Worm (Caenorhabditis elegans) whole organism, L2 larva: ENCODE data around the gene F10G7.10.
A peak's percentile ranks its signal among the peaks of the same experiment; 100 is the strongest.
"Not testable (repeated sequence)": the region's sequence is repeated elsewhere in the genome, so short reads cannot be mapped to it uniquely, and the experiment has no call there.

Experiments used
- ceh-82 ChIP-seq: fragments of 150-350 bp; optimal IDR thresholded peaks from 2 replicates; lab custom pipeline; 2014; ENCODE audit warnings: missing biosample characterization, missing genetic modification characterization
- elt-1 ChIP-seq: fragments of 150-350 bp; optimal IDR thresholded peaks from 2 replicates; lab custom pipeline; 2014; ENCODE audit warnings: missing biosample characterization, missing genetic modification characterization
- elt-3 ChIP-seq: sonication (generic microtip); optimal IDR thresholded peaks from 2 replicates; lab custom pipeline; 2017; ENCODE audit warnings: missing biosample characterization, missing genetic modification characterization
- lin-13 ChIP-seq: fragments of 150-350 bp; optimal IDR thresholded peaks from 2 replicates; lab custom pipeline; 2014; ENCODE audit warnings: missing biosample characterization, missing genetic modification reagents, missing genetic modification characterization
- nhr-12 ChIP-seq: fragments of 150-350 bp; optimal IDR thresholded peaks from 2 replicates; lab custom pipeline; 2014; ENCODE audit warnings: missing biosample characterization, missing genetic modification characterization
- nhr-25 ChIP-seq: fragments of 150-350 bp; sonication (generic microtip); optimal IDR thresholded peaks from 3 replicates; lab custom pipeline; 2014; ENCODE audit warnings: missing biosample characterization, missing genetic modification characterization
- nhr-77 ChIP-seq: fragments of 150-350 bp; optimal IDR thresholded peaks from 2 replicates; lab custom pipeline; 2014; ENCODE audit warnings: missing biosample characterization, missing genetic modification characterization
- sma-3 ChIP-seq: sonication (generic microtip); optimal IDR thresholded peaks from 2 replicates; lab custom pipeline; 2016; ENCODE audit warnings: missing genetic modification reagents, missing genetic modification characterization, missing compliant biosample characterization
- sma-9 ChIP-seq, 2 experiments: fragments of 150-350 bp in 1 of 2; sonication (generic microtip) in 1 of 2; optimal IDR thresholded peaks; 2 replicates each; lab custom pipeline; 2014 to 2016; ENCODE audit warnings: missing genetic modification characterization in 2 of 2, mild to moderate bottlenecking in 1 of 2, missing biosample characterization in 1 of 2, missing compliant biosample characterization in 1 of 2, missing genetic modification reagents in 1 of 2, moderate library complexity in 1 of 2
- snpc-4 ChIP-seq: fragments of 150-350 bp; optimal IDR thresholded peaks from 2 replicates; lab custom pipeline; 2014; ENCODE audit warnings: missing biosample characterization, missing genetic modification characterization
- unc-62 ChIP-seq: fragments of 150-350 bp; optimal IDR thresholded peaks from 2 replicates; lab custom pipeline; 2014; ENCODE audit warnings: missing biosample characterization, missing genetic modification reagents, missing genetic modification characterization
- zag-1 ChIP-seq: fragments of 150-350 bp; optimal IDR thresholded peaks from 2 replicates; lab custom pipeline; 2014; ENCODE audit warnings: missing biosample characterization, missing genetic modification characterization
- ztf-11 ChIP-seq: sonication (generic microtip); optimal IDR thresholded peaks from 2 replicates; lab custom pipeline; 2017; ENCODE audit warnings: missing biosample characterization, missing genetic modification characterization

- not testable (repeated sequence) for TF ChIP-seq unc-62 (GFP tag; lab: Kevin White, UChicago); nhr-77 (tag; lab: Kevin White, UChicago); zag-1; nhr-12 (tag; lab: Kevin White, UChicago); ztf-11 (tag; lab: Kevin White, UChicago); ceh-82 (tag; lab: Kevin White, UChicago); elt-3 (tag; lab: Kevin White, UChicago); snpc-4; elt-1 (tag; lab: Kevin White, UChicago); sma-9 (tag; optimal IDR thresholded peaks at IDR 0.05; lab: Kevin White, UChicago)
- TF ChIP-seq nhr-25 (tag; lab: Kevin White, UChicago) (peak; percentile 69), lin-13 (GFP tag; lab: Kevin White, UChicago) (peak; percentile 65), sma-3 (peak; percentile 78), sma-9 (GFP tag; optimal IDR thresholded peaks at IDR 0.05; lab: Kevin White, UChicago) (peak; percentile 22)
Measured at ce11 chrII:4701482-4702119, 24.5 kb downstream of the F10G7.10 start, which contains the start of gene unc-85.
